Fruit fly (Drosophila melanogaster) whole organism, prepupa: ENCODE results near the gene CG16985.

Source experiments
- CG8319 ChIP-seq: fragments of 200-800 bp; sonication (Bioruptor generic); optimal IDR thresholded peaks from 3 replicates; lab custom pipeline; 2016; ENCODE audit warnings: missing biosample characterization, missing genetic modification characterization
- Eip75B ChIP-seq: fragments of 200-800 bp; sonication (Bioruptor generic); optimal IDR thresholded peaks from 3 replicates; lab custom pipeline; 2016; ENCODE audit warnings: missing biosample characterization, missing genetic modification characterization
- Smox ChIP-seq: fragments of 200-800 bp; sonication (Bioruptor generic); optimal IDR thresholded peaks from 3 replicates; lab custom pipeline; 2016; ENCODE audit warnings: missing biosample characterization, missing genetic modification characterization
- fkh ChIP-seq: fragments of 200-800 bp; sonication (Bioruptor generic); optimal IDR thresholded peaks from 3 replicates; lab custom pipeline; 2017; ENCODE audit warnings: missing biosample characterization, mild to moderate bottlenecking, missing genetic modification characterization, moderate library complexity

dm6 chr3L:2588306-2588705 is 10.8 kb upstream of the CG16985 start:
- TF ChIP-seq Eip75B (GFP tag; lab: Kevin White, UChicago): no peak
- no peak for TF ChIP-seq CG8319 (GFP tag; lab: Kevin White, UChicago)
- no peak for TF ChIP-seq fkh (GFP tag; lab: Kevin White, UChicago)
- TF ChIP-seq Smox (GFP tag; lab: Kevin White, UChicago): no peak
